Fruit fly (Drosophila melanogaster) whole organism, adult: ENCODE measurements around the gene Setx.

Experiments used
- CG11617 ChIP-seq: fragments of 200-800 bp; sonication (Bioruptor generic); optimal IDR thresholded peaks from 2 replicates; lab custom pipeline; 2017; ENCODE audit warnings: mild to moderate bottlenecking, missing biosample characterization, missing genetic modification reagents, missing genetic modification characterization
- CG1620 ChIP-seq: fragments of 200-800 bp; sonication (Bioruptor generic); optimal IDR thresholded peaks from 2 replicates; lab custom pipeline; 2016; ENCODE audit warnings: missing biosample characterization, missing genetic modification characterization
- CG5204 ChIP-seq: fragments of 200-800 bp; sonication (Bioruptor generic); optimal IDR thresholded peaks from 2 replicates; lab custom pipeline; 2016; ENCODE audit warnings: missing biosample characterization, missing genetic modification characterization
- CG7045 ChIP-seq: fragments of 200-800 bp; sonication (Bioruptor generic); optimal IDR thresholded peaks from 2 replicates; lab custom pipeline; 2017; ENCODE audit warnings: missing biosample characterization, mild to moderate bottlenecking, missing genetic modification characterization
- CG7101 ChIP-seq: fragments of 200-800 bp; sonication (Bioruptor generic); optimal IDR thresholded peaks from 2 replicates; lab custom pipeline; 2018; ENCODE audit warnings: missing biosample characterization, mild to moderate bottlenecking, missing genetic modification characterization, moderate library complexity
- Clk ChIP-seq: fragments of 200-800 bp; sonication (Bioruptor generic); optimal IDR thresholded peaks from 2 replicates; lab custom pipeline; 2017; ENCODE audit warnings: missing biosample characterization, missing genetic modification characterization
- bab1 ChIP-seq: fragments of 200-800 bp; sonication (Bioruptor generic); optimal IDR thresholded peaks from 3 replicates; lab custom pipeline; 2019; ENCODE audit warnings: missing biosample characterization, mild to moderate bottlenecking, missing genetic modification characterization, moderate library complexity
- cnc ChIP-seq, 2 experiments: fragments of >200 bp; optimal IDR thresholded peaks; 2 replicates each; lab custom pipeline; 2017
- kay ChIP-seq: fragments of 200-800 bp; sonication (Bioruptor generic); peaks from one replicate; lab custom pipeline; 2016; ENCODE audit warnings: missing biosample characterization, missing genetic modification characterization, borderline replicate concordance
- ovo ChIP-seq: fragments of 200-800 bp; sonication (Bioruptor generic); optimal IDR thresholded peaks from 2 replicates; lab custom pipeline; 2016; ENCODE audit warnings: missing biosample characterization, missing genetic modification characterization
- pad ChIP-seq: fragments of 200-800 bp; sonication (Bioruptor generic); optimal IDR thresholded peaks from 3 replicates; lab custom pipeline; 2017; ENCODE audit warnings: missing biosample characterization, missing genetic modification characterization, mild to moderate bottlenecking, moderate library complexity, missing genetic modification reagents
- toe ChIP-seq: fragments of 200-800 bp; sonication (Bioruptor generic); optimal IDR thresholded peaks from 2 replicates; lab custom pipeline; 2016; ENCODE audit warnings: missing biosample characterization, missing genetic modification characterization

DNA sequence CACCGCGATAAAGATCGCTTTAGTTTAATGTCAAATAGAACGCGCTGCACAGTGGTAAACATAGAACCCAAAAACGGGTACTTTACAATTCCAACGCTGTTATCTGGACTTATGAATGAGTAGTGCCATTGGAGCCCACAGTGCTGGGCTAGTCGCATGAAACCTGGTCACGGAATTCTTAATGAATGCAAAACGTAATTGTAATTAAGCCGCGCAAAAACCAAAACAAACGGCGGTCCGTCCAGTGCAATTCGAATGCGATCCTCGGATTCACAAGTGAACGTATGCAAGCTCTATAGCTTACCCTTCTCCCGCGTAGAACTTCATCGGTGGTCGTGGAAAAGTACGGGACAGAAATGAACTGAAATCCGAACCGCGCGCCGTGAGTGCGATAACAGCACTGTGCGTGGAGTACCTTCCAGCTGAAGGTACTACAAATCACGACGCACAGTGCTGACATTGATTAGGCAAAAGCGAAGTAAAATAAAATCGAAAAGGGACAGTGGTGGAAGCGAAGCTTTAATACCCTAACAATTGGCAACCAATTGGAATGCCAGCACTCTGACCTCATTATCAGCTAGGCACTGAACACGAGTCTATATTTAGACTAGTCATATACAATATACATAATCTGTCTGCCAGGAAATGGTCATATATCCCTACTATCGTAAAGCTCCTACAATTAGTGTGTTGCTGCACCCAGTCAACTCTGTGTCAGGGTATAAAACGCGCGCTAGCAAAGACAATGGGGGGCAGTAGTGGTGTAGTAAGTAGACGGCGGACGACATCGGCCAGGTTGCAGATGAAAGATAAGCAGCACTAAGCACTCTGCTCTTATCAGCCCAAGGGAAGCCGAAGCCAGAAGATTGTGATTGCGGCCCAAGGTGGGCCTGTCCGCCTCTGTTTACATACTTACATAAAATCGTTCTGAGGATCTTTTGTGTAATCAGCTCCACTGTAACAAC, 48.2 kb upstream of the Setx start:
- no peak for TF ChIP-seq CG5204 (GFP tag; lab: Kevin White, UChicago)
- TF ChIP-seq pad (GFP tag; lab: Kevin White, UChicago): peak; percentile 20
- no peak for TF ChIP-seq toe (GFP tag; lab: Kevin White, UChicago)
- TF ChIP-seq CG1620 (GFP tag; lab: Kevin White, UChicago): peak; percentile 28
- no peak for TF ChIP-seq cnc (optimal IDR thresholded peaks at IDR 0.05; lab: Kevin White, UChicago)
- no peak for TF ChIP-seq kay (GFP tag; lab: Kevin White, UChicago)
- TF ChIP-seq CG11617 (GFP tag; lab: Kevin White, UChicago): peak; percentile 81
- peak; percentile 27 for TF ChIP-seq CG7045 (GFP tag; lab: Kevin White, UChicago)
- TF ChIP-seq Clk (GFP tag; lab: Kevin White, UChicago): peak; percentile 15
- peak; percentile 40 for TF ChIP-seq CG7101
- peak; percentile 5 for TF ChIP-seq bab1 (GFP tag; lab: Kevin White, UChicago)
- TF ChIP-seq ovo (GFP tag; lab: Kevin White, UChicago): no peak
